Worm (Caenorhabditis elegans): ENCODE results near the gene K09F6.9.

DNA sequence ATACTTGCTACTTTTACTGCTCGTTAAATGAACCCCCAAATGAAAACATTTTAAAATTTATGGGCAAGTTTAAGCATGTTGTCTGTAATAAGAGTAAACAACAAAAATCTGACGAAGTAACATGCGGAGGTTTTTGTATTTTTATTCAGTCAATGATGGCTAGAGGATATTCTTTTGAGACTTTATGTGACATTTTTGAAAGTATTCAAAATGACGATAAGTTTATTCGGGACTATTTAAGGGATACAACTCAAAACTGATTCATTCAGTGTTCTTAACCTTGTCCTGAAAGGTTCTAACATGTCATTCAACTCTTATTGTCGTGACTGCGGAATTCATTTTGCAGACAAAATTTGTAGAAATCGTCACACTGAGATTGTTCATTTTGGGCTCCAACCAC is 2.7 kb downstream of the K09F6.9 start, which contains the start of gene K09F6.11:
- no peak for TF ChIP-seq sptf-1 (tag; optimal IDR thresholded peaks at IDR 0.05)
- no peak for TF ChIP-seq pha-4 (tag; optimal IDR thresholded peaks at IDR 0.05)
- TF ChIP-seq snpc-4 (tag; optimal IDR thresholded peaks at IDR 0.05): no peak
- TF ChIP-seq elt-3 (tag; optimal IDR thresholded peaks at IDR 0.05): no peak
- TF ChIP-seq tbx-8 (GFP tag; optimal IDR thresholded peaks at IDR 0.05): no peak
- no peak for TF ChIP-seq lin-32 (GFP tag; optimal IDR thresholded peaks at IDR 0.05)
